Fruit fly (Drosophila melanogaster): ENCODE results near the gene CG11454.
A peak's percentile ranks its signal among the peaks of the same experiment; 100 is the strongest.

The CG11454 gene

dm6 chr2L:122167-123006 is 20.7 kb upstream of the CG11454 start:
- no peak for TF ChIP-seq CG17801 (GFP tag; optimal IDR thresholded peaks at IDR 0.05; ENCODE audit: partially characterized antibody)

dm6 chr2L:123007-123327 is 20.2 kb upstream of the CG11454 start:
- no peak for TF ChIP-seq CG17801 (GFP tag; optimal IDR thresholded peaks at IDR 0.05; ENCODE audit: partially characterized antibody)

dm6 chr2L:125364-126252 is 17.5 kb upstream of the CG11454 start:
- TF ChIP-seq CG17801 (GFP tag; optimal IDR thresholded peaks at IDR 0.05; ENCODE audit: partially characterized antibody): peak; percentile 46

- TF ChIP-seq CG17801 (GFP tag; optimal IDR thresholded peaks at IDR 0.05; ENCODE audit: partially characterized antibody): no peak
These were observed 14.8 kb upstream of the CG11454 start for dm6 chr2L:128296-128715.

- TF ChIP-seq CG17801 (GFP tag; optimal IDR thresholded peaks at IDR 0.05; ENCODE audit: partially characterized antibody): peak; percentile 91
These were observed 13.9 kb upstream of the CG11454 start for dm6 chr2L:128977-129941.

- no peak for TF ChIP-seq CG17801 (GFP tag; optimal IDR thresholded peaks at IDR 0.05; ENCODE audit: partially characterized antibody)
These were observed 12.4 kb upstream of the CG11454 start, which contains the start of gene CG3164 for dm6 chr2L:130691-131090. Gene CG3164 (minus strand): TSS chr2L:130791.

dm6 chr2L:131466-132270 is 11.5 kb upstream of the CG11454 start, which contains the start of gene Gs1:
Gene Gs1 (plus strand): TSS chr2L:132077.
- TF ChIP-seq CG17801 (GFP tag; optimal IDR thresholded peaks at IDR 0.05; ENCODE audit: partially characterized antibody): peak; percentile 49

dm6 chr2L:134563-135382 is 8.3 kb upstream of the CG11454 start:
- TF ChIP-seq CG17801 (GFP tag; optimal IDR thresholded peaks at IDR 0.05; ENCODE audit: partially characterized antibody): no peak

dm6 chr2L:135383-136130 is 7.6 kb upstream of the CG11454 start:
- no peak for TF ChIP-seq CG17801 (GFP tag; optimal IDR thresholded peaks at IDR 0.05; ENCODE audit: partially characterized antibody)

- no peak for TF ChIP-seq CG17801 (GFP tag; optimal IDR thresholded peaks at IDR 0.05; ENCODE audit: partially characterized antibody)
These were observed 7.0 kb upstream of the CG11454 start for dm6 chr2L:136131-136426.

dm6 chr2L:136747-137709 is 6.1 kb upstream of the CG11454 start:
- no peak for TF ChIP-seq CG17801 (GFP tag; optimal IDR thresholded peaks at IDR 0.05; ENCODE audit: partially characterized antibody)
